Fruit fly (Drosophila melanogaster) whole organism, adult: ENCODE results near the gene Sys1.

Experiments
- CG11617 ChIP-seq: fragments of 200-800 bp; sonication (Bioruptor generic); optimal IDR thresholded peaks from 2 replicates; lab custom pipeline; 2017; ENCODE audit warnings: mild to moderate bottlenecking, missing biosample characterization, missing genetic modification reagents, missing genetic modification characterization
- CG12768 ChIP-seq: fragments of 200-800 bp; sonication (Bioruptor generic); optimal IDR thresholded peaks from 2 replicates; lab custom pipeline; 2017; ENCODE audit warnings: missing biosample characterization, missing genetic modification characterization, mild to moderate bottlenecking, moderate library complexity, missing genetic modification reagents
- CG14711 ChIP-seq: fragments of 200-800 bp; sonication (Bioruptor generic); optimal IDR thresholded peaks from 2 replicates; lab custom pipeline; 2018; ENCODE audit warnings: missing biosample characterization, mild to moderate bottlenecking, missing genetic modification characterization, moderate library complexity
- CG1620 ChIP-seq: fragments of 200-800 bp; sonication (Bioruptor generic); optimal IDR thresholded peaks from 2 replicates; lab custom pipeline; 2016; ENCODE audit warnings: missing biosample characterization, missing genetic modification characterization
- CG33017 ChIP-seq: fragments of 200-800 bp; sonication (Bioruptor generic); optimal IDR thresholded peaks from 2 replicates; lab custom pipeline; 2018; ENCODE audit warnings: missing biosample characterization, mild to moderate bottlenecking, missing genetic modification characterization, moderate library complexity
- CG5204 ChIP-seq: fragments of 200-800 bp; sonication (Bioruptor generic); optimal IDR thresholded peaks from 2 replicates; lab custom pipeline; 2016; ENCODE audit warnings: missing biosample characterization, missing genetic modification characterization
- CG7045 ChIP-seq: fragments of 200-800 bp; sonication (Bioruptor generic); optimal IDR thresholded peaks from 2 replicates; lab custom pipeline; 2017; ENCODE audit warnings: missing biosample characterization, mild to moderate bottlenecking, missing genetic modification characterization
- CG7101 ChIP-seq: fragments of 200-800 bp; sonication (Bioruptor generic); optimal IDR thresholded peaks from 2 replicates; lab custom pipeline; 2018; ENCODE audit warnings: missing biosample characterization, mild to moderate bottlenecking, missing genetic modification characterization, moderate library complexity
- Clk ChIP-seq: fragments of 200-800 bp; sonication (Bioruptor generic); optimal IDR thresholded peaks from 2 replicates; lab custom pipeline; 2017; ENCODE audit warnings: missing biosample characterization, missing genetic modification characterization
- Crg-1 ChIP-seq: fragments of 200-800 bp; sonication (Bioruptor generic); optimal IDR thresholded peaks from 2 replicates; lab custom pipeline; 2016; ENCODE audit warnings: missing biosample characterization, missing genetic modification characterization
- Hr96 ChIP-seq: fragments of 200-800 bp; sonication (Bioruptor generic); optimal IDR thresholded peaks from 2 replicates; lab custom pipeline; 2016; ENCODE audit warnings: missing biosample characterization, missing genetic modification characterization
- Mnt ChIP-seq: fragments of 200-800 bp; sonication (Bioruptor generic); optimal IDR thresholded peaks from 2 replicates; lab custom pipeline; 2016; ENCODE audit warnings: missing biosample characterization, mild to moderate bottlenecking, missing genetic modification characterization
- bab1 ChIP-seq: fragments of 200-800 bp; sonication (Bioruptor generic); optimal IDR thresholded peaks from 3 replicates; lab custom pipeline; 2019; ENCODE audit warnings: missing biosample characterization, mild to moderate bottlenecking, missing genetic modification characterization, moderate library complexity
- cic ChIP-seq: fragments of 200-800 bp; sonication (Bioruptor generic); optimal IDR thresholded peaks from 2 replicates; lab custom pipeline; 2017; ENCODE audit warnings: missing biosample characterization, mild to moderate bottlenecking, missing genetic modification characterization, moderate library complexity
- cnc ChIP-seq, 2 experiments: fragments of >200 bp; optimal IDR thresholded peaks; 2 replicates each; lab custom pipeline; 2017
- kay ChIP-seq: fragments of 200-800 bp; sonication (Bioruptor generic); peaks from one replicate; lab custom pipeline; 2016; ENCODE audit warnings: missing biosample characterization, missing genetic modification characterization, borderline replicate concordance
- ovo ChIP-seq: fragments of 200-800 bp; sonication (Bioruptor generic); optimal IDR thresholded peaks from 2 replicates; lab custom pipeline; 2016; ENCODE audit warnings: missing biosample characterization, missing genetic modification characterization
- pad ChIP-seq: fragments of 200-800 bp; sonication (Bioruptor generic); optimal IDR thresholded peaks from 3 replicates; lab custom pipeline; 2017; ENCODE audit warnings: missing biosample characterization, missing genetic modification characterization, mild to moderate bottlenecking, moderate library complexity, missing genetic modification reagents
- tj ChIP-seq: fragments of 200-800 bp; sonication (Bioruptor generic); optimal IDR thresholded peaks from 3 replicates; lab custom pipeline; 2017; ENCODE audit warnings: missing biosample characterization, mild to moderate bottlenecking, missing genetic modification characterization, moderate library complexity
- toe ChIP-seq: fragments of 200-800 bp; sonication (Bioruptor generic); optimal IDR thresholded peaks from 2 replicates; lab custom pipeline; 2016; ENCODE audit warnings: missing biosample characterization, missing genetic modification characterization

Sys1 gene

dm6 chr3R:8664699-8665340, 12.2 kb downstream of the Sys1 start:
- TF ChIP-seq ovo (GFP tag; lab: Kevin White, UChicago) = no peak
- TF ChIP-seq CG1620 = no peak
- TF ChIP-seq tj = no peak
- TF ChIP-seq CG12768 (GFP tag; lab: Kevin White, UChicago) = no peak
- TF ChIP-seq kay (GFP tag; lab: Kevin White, UChicago) = no peak
- TF ChIP-seq CG11617 = no peak
- no peak for TF ChIP-seq Mnt (GFP tag; lab: Kevin White, UChicago)
- no peak for TF ChIP-seq pad (GFP tag; lab: Kevin White, UChicago)
- TF ChIP-seq bab1 (GFP tag; lab: Kevin White, UChicago) = no peak
- no peak for TF ChIP-seq Hr96
- no peak for TF ChIP-seq cic (GFP tag; lab: Kevin White, UChicago)
- no peak for TF ChIP-seq CG5204 (GFP tag; lab: Kevin White, UChicago)
- no peak for TF ChIP-seq CG7045
- no peak for TF ChIP-seq Crg-1 (GFP tag; lab: Kevin White, UChicago)
- no peak for TF ChIP-seq cnc (optimal IDR thresholded peaks at IDR 0.05; lab: Kevin White, UChicago)

- TF ChIP-seq CG7045 = no peak
- TF ChIP-seq bab1 (GFP tag; lab: Kevin White, UChicago) = no peak
- no peak for TF ChIP-seq Mnt (GFP tag; lab: Kevin White, UChicago)
- TF ChIP-seq Crg-1 (GFP tag; lab: Kevin White, UChicago) = no peak
- no peak for TF ChIP-seq toe
- no peak for TF ChIP-seq pad (GFP tag; lab: Kevin White, UChicago)
- TF ChIP-seq CG33017 = no peak
- no peak for TF ChIP-seq cnc (optimal IDR thresholded peaks at IDR 0.05; lab: Kevin White, UChicago)
- TF ChIP-seq CG5204 (GFP tag; lab: Kevin White, UChicago) = no peak
- no peak for TF ChIP-seq CG12768 (GFP tag; lab: Kevin White, UChicago)
- TF ChIP-seq tj = no peak
- no peak for TF ChIP-seq CG14711
- TF ChIP-seq CG1620 = no peak
- no peak for TF ChIP-seq Hr96
- TF ChIP-seq CG11617 = no peak
- no peak for TF ChIP-seq ovo (GFP tag; lab: Kevin White, UChicago)
- no peak for TF ChIP-seq kay (GFP tag; lab: Kevin White, UChicago)
Observed at dm6 chr3R:8667568-8667967, 14.9 kb downstream of the Sys1 start, which contains the start of gene CG8036. TSS of gene CG8036 (plus strand) at chr3R:8667868.

DNA sequence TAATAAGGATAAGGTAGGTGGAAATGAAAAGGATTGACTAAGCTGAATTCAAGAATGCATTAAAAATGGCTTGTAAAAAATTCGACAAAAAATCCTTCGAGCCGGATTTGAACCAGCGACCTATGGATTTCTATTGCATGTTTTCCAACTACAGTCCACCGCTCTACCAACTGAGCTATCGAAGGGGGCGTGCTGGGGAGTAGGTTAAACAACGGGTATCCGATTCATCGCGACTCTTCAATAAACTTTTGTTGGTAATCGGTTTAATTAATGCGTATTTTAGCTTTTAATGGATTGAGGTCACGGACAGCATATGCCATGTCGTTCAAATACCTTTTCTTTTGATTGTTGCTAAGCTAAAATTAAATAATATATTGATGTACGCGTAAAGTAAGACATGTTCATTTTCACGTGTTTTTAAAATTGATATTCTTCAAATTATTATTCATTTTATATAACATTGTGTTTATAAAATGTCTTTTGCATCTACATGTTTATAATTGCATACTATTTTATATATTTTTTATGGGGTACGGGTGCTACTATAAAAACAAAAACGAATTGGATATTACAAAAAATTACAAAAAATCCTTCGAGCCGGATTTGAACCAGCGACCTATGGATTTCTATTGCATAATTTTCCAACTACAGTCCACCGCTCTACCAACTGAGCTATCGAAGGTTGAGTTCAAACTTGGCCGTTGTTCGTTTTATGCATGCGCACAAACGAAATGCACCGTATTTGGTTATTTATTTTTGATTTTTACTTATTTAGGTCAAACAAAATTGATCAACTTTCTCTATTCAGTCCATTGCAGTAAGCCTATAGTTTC, 15.6 kb downstream of the Sys1 start:
- TF ChIP-seq CG12768 (GFP tag; lab: Kevin White, UChicago) = peak; percentile 5
- no peak for TF ChIP-seq Clk (GFP tag; lab: Kevin White, UChicago)
- TF ChIP-seq pad (GFP tag; lab: Kevin White, UChicago) = no peak
- peak; percentile 76 for TF ChIP-seq kay (GFP tag; lab: Kevin White, UChicago)
- TF ChIP-seq CG7045 = no peak
- no peak for TF ChIP-seq CG14711
- TF ChIP-seq Mnt (GFP tag; lab: Kevin White, UChicago) = no peak
- TF ChIP-seq Crg-1 (GFP tag; lab: Kevin White, UChicago) = no peak
- TF ChIP-seq Hr96 = no peak

DNA sequence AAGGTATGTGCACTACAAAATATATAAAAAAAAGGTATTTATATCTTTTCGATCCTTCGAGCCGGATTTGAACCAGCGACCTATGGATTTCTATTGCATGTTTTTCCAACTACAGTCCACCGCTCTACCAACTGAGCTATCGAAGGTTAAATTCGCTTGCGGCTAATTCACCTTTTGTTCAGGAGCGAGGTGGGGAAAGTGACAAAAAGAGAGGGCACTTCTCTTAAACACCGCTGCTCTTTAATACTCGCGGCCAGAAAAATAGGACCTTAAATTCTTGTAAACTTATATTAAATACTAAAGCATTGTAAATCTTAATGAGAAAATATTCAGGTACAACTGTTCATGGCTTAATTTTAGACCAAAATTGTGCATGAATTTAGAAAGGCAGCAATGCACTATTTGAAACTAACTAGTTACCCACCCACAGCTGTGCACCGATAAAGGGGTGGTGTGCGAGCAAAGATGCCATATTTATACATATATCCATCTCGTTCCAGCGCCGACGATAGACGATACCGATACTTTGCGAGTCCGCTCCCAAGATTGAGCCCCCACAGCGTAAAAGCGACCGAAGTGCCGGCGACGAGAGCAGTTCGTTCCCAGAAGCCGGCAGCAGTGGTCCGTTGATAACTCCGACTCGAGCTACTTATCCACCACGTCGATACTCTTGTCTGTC, 16.5 kb downstream of the Sys1 start:
- peak; percentile 95 for TF ChIP-seq Mnt (GFP tag; lab: Kevin White, UChicago)
- peak; percentile 97 for TF ChIP-seq CG7045
- peak; percentile 95 for TF ChIP-seq CG1620
- peak; percentile 97 for TF ChIP-seq Hr96
- peak; percentile 98 for TF ChIP-seq toe
- peak; percentile 98 for TF ChIP-seq CG11617
- peak; percentile 98 for TF ChIP-seq kay (GFP tag; lab: Kevin White, UChicago)
- TF ChIP-seq CG5204 (GFP tag; lab: Kevin White, UChicago) = no peak
- TF ChIP-seq Clk (GFP tag; lab: Kevin White, UChicago) = peak; percentile 97
- peak; percentile 97 for TF ChIP-seq CG7101
- peak; percentile 98 for TF ChIP-seq CG33017
- peak; percentile 93 for TF ChIP-seq CG14711
- TF ChIP-seq cnc (optimal IDR thresholded peaks at IDR 0.05; lab: Kevin White, UChicago) = no peak
- peak; percentile 97 for TF ChIP-seq bab1 (GFP tag; lab: Kevin White, UChicago)
- TF ChIP-seq ovo (GFP tag; lab: Kevin White, UChicago) = peak; percentile 91
- peak; percentile 95 for TF ChIP-seq Crg-1 (GFP tag; lab: Kevin White, UChicago)
- peak; percentile 99 for TF ChIP-seq pad (GFP tag; lab: Kevin White, UChicago)
- peak; percentile 93 for TF ChIP-seq cic (GFP tag; lab: Kevin White, UChicago)
- peak; percentile 98 for TF ChIP-seq CG12768 (GFP tag; lab: Kevin White, UChicago)
- TF ChIP-seq tj = peak; percentile 90

DNA sequence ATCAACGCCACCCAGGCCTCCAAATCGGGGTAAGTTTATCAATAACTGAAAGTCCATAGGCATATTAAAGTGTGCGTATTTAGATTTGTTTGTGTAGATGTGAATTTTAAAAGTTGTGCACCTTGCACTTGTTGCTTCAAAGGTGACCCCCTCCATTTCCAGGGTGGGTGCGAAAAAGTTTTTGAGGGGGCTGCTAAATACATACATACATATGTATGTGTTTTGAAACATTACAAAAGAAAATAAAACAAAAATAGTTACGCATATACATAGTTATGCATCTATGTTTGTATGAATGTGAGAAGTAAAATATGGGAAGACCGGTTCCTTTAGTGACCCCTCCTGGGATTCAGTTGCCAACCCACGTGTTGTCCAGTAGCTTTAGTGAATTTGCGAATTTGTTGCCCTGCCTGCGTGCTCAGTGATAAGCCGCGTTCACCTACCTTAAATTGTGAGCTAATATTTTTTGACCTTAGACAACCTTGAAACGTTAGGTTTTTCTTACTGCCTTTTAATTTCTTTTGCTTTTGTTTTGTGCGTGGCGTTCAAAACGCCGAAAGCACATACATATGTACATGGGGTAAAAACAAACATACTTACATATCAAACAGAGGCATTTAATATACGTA, 17.4 kb downstream of the Sys1 start:
- TF ChIP-seq CG33017 (peak; percentile 8), Mnt (GFP tag; lab: Kevin White, UChicago) (peak; percentile 77), tj (no peak), Hr96 (no peak), CG5204 (GFP tag; lab: Kevin White, UChicago) (no peak), CG14711 (no peak), Clk (GFP tag; lab: Kevin White, UChicago) (no peak), cnc (optimal IDR thresholded peaks at IDR 0.05; lab: Kevin White, UChicago) (no peak)
